Fruit fly (Drosophila melanogaster): ENCODE measurements around the gene Ufl1.
A peak's percentile ranks its signal among the peaks of the same experiment; 100 is the strongest.

Ufl1 gene

DNA sequence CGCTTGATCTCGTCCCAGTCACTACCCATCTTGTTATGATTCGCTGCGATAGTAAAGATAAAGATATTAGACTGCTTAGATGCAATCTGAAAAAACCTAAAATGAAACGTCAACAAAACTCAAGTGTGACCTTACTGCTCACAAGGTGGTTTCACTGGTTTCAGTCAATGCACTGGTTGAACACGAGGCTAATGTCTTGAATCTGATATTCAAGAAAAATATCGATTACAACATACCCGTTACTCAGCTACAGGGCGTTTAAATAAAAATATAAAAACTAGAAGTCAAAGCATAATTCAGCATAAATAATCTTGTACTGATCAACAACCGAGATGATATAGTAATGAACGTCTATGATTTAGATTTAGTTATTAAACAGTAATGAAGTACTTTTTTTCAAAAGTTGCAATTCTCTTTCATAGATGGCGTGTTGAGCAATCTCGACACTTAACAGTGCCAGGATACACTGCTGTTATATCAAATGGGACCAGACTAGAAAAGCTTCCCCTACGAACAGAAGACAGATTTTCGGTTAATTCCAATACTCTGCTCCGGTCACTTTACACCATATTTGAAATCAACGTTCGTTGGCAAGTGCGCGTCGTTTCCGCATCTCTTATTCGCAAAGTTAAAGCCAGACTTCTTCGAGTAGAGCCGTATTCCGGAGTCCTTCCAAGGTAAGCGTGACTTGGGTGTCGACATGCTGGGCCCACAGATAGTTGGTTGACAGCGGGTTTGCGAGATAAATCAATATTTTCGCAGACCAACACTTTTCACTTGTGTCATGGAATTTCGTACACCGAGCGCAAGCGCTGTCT lies at the start of gene Ufl1, which contains the start of gene CG1943:
Ufl1 (minus strand) TSS at position 156 of the 818 bp plus-strand sequence.
CG1943 (plus strand) TSS at position 563 of the 818 bp plus-strand sequence.
- TF ChIP-seq sage (GFP tag; optimal IDR thresholded peaks at IDR 0.05) = peak; percentile 14
- TF ChIP-seq Dif (GFP tag; optimal IDR thresholded peaks at IDR 0.05; ENCODE audit: partially characterized antibody) = peak; percentile 40
- peak; percentile 35 for TF ChIP-seq woc (GFP tag; optimal IDR thresholded peaks at IDR 0.05)
- peak; percentile 12 for TF ChIP-seq h (GFP tag; optimal IDR thresholded peaks at IDR 0.05)
- TF ChIP-seq foxo (GFP tag; optimal IDR thresholded peaks at IDR 0.05) = peak in 1 of 2 experiments; percentile 13
- TF ChIP-seq HLH106 (tag; optimal IDR thresholded peaks at IDR 0.05) = no peak
- TF ChIP-seq Rel (GFP tag; optimal IDR thresholded peaks at IDR 0.05) = no peak
- peak; percentile 8 for TF ChIP-seq Rel (tag; optimal IDR thresholded peaks at IDR 0.05)
- TF ChIP-seq Sp1 (GFP tag; optimal IDR thresholded peaks at IDR 0.05) = peak; percentile 38
- TF ChIP-seq br (GFP tag; optimal IDR thresholded peaks at IDR 0.05) = peak; percentile 3
- no peak for TF ChIP-seq psq (GFP tag; optimal IDR thresholded peaks at IDR 0.05)
- TF ChIP-seq rgr (GFP tag; optimal IDR thresholded peaks at IDR 0.05) = peak; percentile 20
- no peak for TF ChIP-seq Dfd (GFP tag; optimal IDR thresholded peaks at IDR 0.05)
- TF ChIP-seq fru (GFP tag; optimal IDR thresholded peaks at IDR 0.05) = no peak
- TF ChIP-seq tai (GFP tag; optimal IDR thresholded peaks at IDR 0.05) = peak; percentile 77
- TF ChIP-seq sv (GFP tag; optimal IDR thresholded peaks at IDR 0.05) = no peak
- no peak for TF ChIP-seq Abd-B (GFP tag; optimal IDR thresholded peaks at IDR 0.05)
- peak; percentile 49 for TF ChIP-seq Myc (optimal IDR thresholded peaks at IDR 0.05)
- no peak for TF ChIP-seq Hr83 (GFP tag; optimal IDR thresholded peaks at IDR 0.05; ENCODE audit: poor library complexity, severe bottlenecking)
- peak; percentile 68 for TF ChIP-seq brk (GFP tag; optimal IDR thresholded peaks at IDR 0.05)
- peak; percentile 33 for TF ChIP-seq Jra (GFP tag; optimal IDR thresholded peaks at IDR 0.05)
- TF ChIP-seq Hnf4 (GFP tag; optimal IDR thresholded peaks at IDR 0.05) = peak; percentile 24
- no peak for TF ChIP-seq N (GFP tag; optimal IDR thresholded peaks at IDR 0.05)

DNA sequence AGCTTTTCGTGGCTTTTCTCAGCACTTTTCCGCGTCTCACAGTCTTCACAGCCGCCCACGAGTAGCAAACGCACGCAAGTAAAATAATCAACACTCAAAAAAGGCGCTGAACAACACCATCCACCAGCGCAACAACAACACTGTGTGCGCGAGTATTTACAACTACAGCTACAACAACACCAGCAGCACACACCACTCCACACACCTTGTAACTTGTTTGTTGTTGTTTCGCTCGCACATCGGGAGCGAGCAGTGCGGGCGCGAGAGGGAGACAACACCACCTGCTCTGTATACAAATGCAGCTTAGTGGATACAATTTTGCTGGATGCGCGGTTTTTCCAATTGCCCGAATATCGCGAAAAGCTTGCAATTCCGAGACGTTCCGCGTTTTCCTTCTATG lies 49.4 kb upstream of the Ufl1 start:
- TF ChIP-seq br (GFP tag; optimal IDR thresholded peaks at IDR 0.05) (no peak), OdsH (GFP tag; optimal IDR thresholded peaks at IDR 0.05) (no peak), Myc (optimal IDR thresholded peaks at IDR 0.05) (no peak), sv (GFP tag; optimal IDR thresholded peaks at IDR 0.05) (no peak), Dif (GFP tag; optimal IDR thresholded peaks at IDR 0.05; ENCODE audit: partially characterized antibody) (peak; percentile 59), h (GFP tag; optimal IDR thresholded peaks at IDR 0.05) (no peak), Abd-B (GFP tag; optimal IDR thresholded peaks at IDR 0.05) (no peak), usp (GFP tag; optimal IDR thresholded peaks at IDR 0.05) (no peak), pan (optimal IDR thresholded peaks at IDR 0.05) (no peak), sage (GFP tag; optimal IDR thresholded peaks at IDR 0.05) (no peak), Hnf4 (GFP tag; optimal IDR thresholded peaks at IDR 0.05) (no peak), GATAd (GFP tag; optimal IDR thresholded peaks at IDR 0.05) (no peak), Rel (GFP tag; optimal IDR thresholded peaks at IDR 0.05) (no peak), Rel (tag; optimal IDR thresholded peaks at IDR 0.05) (no peak), lola (GFP tag; optimal IDR thresholded peaks at IDR 0.05) (peak; percentile 28), Hr83 (GFP tag; optimal IDR thresholded peaks at IDR 0.05; ENCODE audit: poor library complexity, severe bottlenecking) (peak; percentile 87), Vsx2 (GFP tag; optimal IDR thresholded peaks at IDR 0.05; ENCODE audit: partially characterized antibody) (no peak), Sp1 (GFP tag; optimal IDR thresholded peaks at IDR 0.05) (no peak), dsf (GFP tag; optimal IDR thresholded peaks at IDR 0.05; ENCODE audit: borderline replicate concordance) (no peak), CG9705 (GFP tag; optimal IDR thresholded peaks at IDR 0.05) (no peak), tai (GFP tag; optimal IDR thresholded peaks at IDR 0.05) (no peak), psq (GFP tag; optimal IDR thresholded peaks at IDR 0.05) (no peak), CrebA (GFP tag; optimal IDR thresholded peaks at IDR 0.05; ENCODE audit: borderline replicate concordance) (no peak), foxo (GFP tag; optimal IDR thresholded peaks at IDR 0.05) (no peak), dl (GFP tag; optimal IDR thresholded peaks at IDR 0.05; ENCODE audit: insufficient read depth in 1 of 2, partially characterized antibody in 2 of 2) (peak in 1 of 2 experiments; percentile 39), woc (GFP tag; optimal IDR thresholded peaks at IDR 0.05) (no peak), CG32264 (GFP tag; optimal IDR thresholded peaks at IDR 0.05) (no peak), Jra (GFP tag; optimal IDR thresholded peaks at IDR 0.05) (no peak)

DNA sequence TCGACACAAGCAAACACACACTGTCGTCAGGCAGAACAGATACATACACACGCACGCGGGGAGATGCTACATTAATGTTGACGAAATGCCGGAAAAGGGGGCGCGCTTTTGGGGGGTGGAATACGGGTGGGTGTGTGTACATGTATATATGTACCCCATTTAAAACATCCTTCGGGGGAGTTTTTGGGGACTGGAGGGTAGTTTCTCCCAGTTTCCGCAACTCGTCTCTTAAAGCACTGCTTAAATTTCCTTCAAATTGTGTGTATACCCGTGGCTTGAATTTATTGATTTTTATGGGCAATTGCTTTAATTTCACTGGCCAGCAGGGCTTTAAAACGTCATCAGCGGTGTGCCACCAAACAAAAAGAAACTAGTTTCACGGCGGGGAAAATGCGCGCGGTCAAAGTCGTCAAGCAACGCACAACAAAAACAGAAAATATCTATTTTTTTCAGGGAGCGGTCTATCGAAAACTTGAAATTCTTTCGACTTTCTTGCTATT lies 48.9 kb upstream of the Ufl1 start:
- no peak for TF ChIP-seq Dfd (GFP tag; optimal IDR thresholded peaks at IDR 0.05)
- TF ChIP-seq dsf (GFP tag; optimal IDR thresholded peaks at IDR 0.05; ENCODE audit: borderline replicate concordance) = no peak
- no peak for TF ChIP-seq Dif (GFP tag; optimal IDR thresholded peaks at IDR 0.05; ENCODE audit: partially characterized antibody)
- TF ChIP-seq HLH106 (tag; optimal IDR thresholded peaks at IDR 0.05) = no peak
- TF ChIP-seq rgr (GFP tag; optimal IDR thresholded peaks at IDR 0.05) = no peak
- TF ChIP-seq woc (GFP tag; optimal IDR thresholded peaks at IDR 0.05) = no peak
- no peak for TF ChIP-seq CG32264 (GFP tag; optimal IDR thresholded peaks at IDR 0.05)
- TF ChIP-seq jim (GFP tag; optimal IDR thresholded peaks at IDR 0.05) = no peak
- TF ChIP-seq Hr78 (GFP tag; optimal IDR thresholded peaks at IDR 0.05) = no peak
- no peak for TF ChIP-seq ey (GFP tag; optimal IDR thresholded peaks at IDR 0.05)
- TF ChIP-seq Hr83 (GFP tag; optimal IDR thresholded peaks at IDR 0.05; ENCODE audit: poor library complexity, severe bottlenecking) = no peak
- TF ChIP-seq br (GFP tag; optimal IDR thresholded peaks at IDR 0.05) = no peak
- TF ChIP-seq GATAd (GFP tag; optimal IDR thresholded peaks at IDR 0.05) = no peak
- no peak for TF ChIP-seq Abd-B (GFP tag; optimal IDR thresholded peaks at IDR 0.05)
- TF ChIP-seq Rel (GFP tag; optimal IDR thresholded peaks at IDR 0.05) = no peak
- no peak for TF ChIP-seq Rel (tag; optimal IDR thresholded peaks at IDR 0.05)
- TF ChIP-seq CrebA (GFP tag; optimal IDR thresholded peaks at IDR 0.05; ENCODE audit: borderline replicate concordance) = no peak
- TF ChIP-seq psq (GFP tag; optimal IDR thresholded peaks at IDR 0.05) = no peak

Measured in whole organism, wandering third instar larva.